Fruit fly (Drosophila melanogaster) whole organism, pupa: Measurements from ENCODE around the gene Nup35.

Experiments
- CG10348 ChIP-seq: fragments of 200-800 bp; sonication (Bioruptor generic); IDR thresholded peaks from 2 replicates; pipeline ENCODE4 v1.3.6; 2022; ENCODE audit warnings: missing biosample characterization, missing genetic modification characterization
- CG12605 ChIP-seq: fragments of 200-800 bp; sonication (Bioruptor generic); IDR thresholded peaks from 2 replicates; pipeline ENCODE4 v1.3.6; 2022; ENCODE audit warnings: missing biosample characterization, missing genetic modification characterization
- CG13204 ChIP-seq: fragments of 200-800 bp; sonication (Bioruptor generic); optimal IDR thresholded peaks from 2 replicates; lab custom pipeline; 2018; ENCODE audit warnings: missing biosample characterization, mild to moderate bottlenecking, missing genetic modification characterization, moderate library complexity
- CG14655 ChIP-seq: fragments of 200-800 bp; sonication (Bioruptor generic); optimal IDR thresholded peaks from 3 replicates; lab custom pipeline; 2017; ENCODE audit warnings: mild to moderate bottlenecking, missing biosample characterization, missing genetic modification reagents, missing genetic modification characterization
- CG15710 ChIP-seq: fragments of 200-800 bp; sonication (Bioruptor generic); optimal IDR thresholded peaks from 2 replicates; lab custom pipeline; 2018; ENCODE audit warnings: missing biosample characterization, mild to moderate bottlenecking, missing genetic modification characterization, moderate library complexity
- CG17806 ChIP-seq: fragments of 200-800 bp; sonication (Bioruptor generic); optimal IDR thresholded peaks from 2 replicates; lab custom pipeline; 2018; ENCODE audit warnings: missing biosample characterization, mild to moderate bottlenecking, missing genetic modification characterization, moderate library complexity
- CG32121 ChIP-seq: fragments of 200-800 bp; sonication (Bioruptor generic); IDR thresholded peaks from 2 replicates; pipeline ENCODE4 v1.3.6; 2022; ENCODE audit warnings: missing biosample characterization, missing genetic modification characterization
- CG34367 ChIP-seq: fragments of 200-800 bp; sonication (Bioruptor generic); optimal IDR thresholded peaks from 2 replicates; lab custom pipeline; 2018; ENCODE audit warnings: missing biosample characterization, mild to moderate bottlenecking, missing genetic modification characterization
- CG4496 ChIP-seq: fragments of 200-800 bp; sonication (Bioruptor generic); IDR thresholded peaks from 3 replicates; pipeline ENCODE4 v1.3.6; 2022; ENCODE audit warnings: missing biosample characterization, missing genetic modification characterization
- CG8159 ChIP-seq: fragments of 200-800 bp; sonication (Bioruptor generic); optimal IDR thresholded peaks from 3 replicates; lab custom pipeline; 2018; ENCODE audit warnings: missing biosample characterization, mild to moderate bottlenecking, missing genetic modification characterization, moderate library complexity
- CG8301 ChIP-seq: fragments of 200-800 bp; sonication (Bioruptor generic); optimal IDR thresholded peaks from 2 replicates; lab custom pipeline; 2018; ENCODE audit warnings: missing biosample characterization, mild to moderate bottlenecking, missing genetic modification characterization
- CG9948 ChIP-seq: fragments of 200-800 bp; sonication (Bioruptor generic); optimal IDR thresholded peaks from 2 replicates; lab custom pipeline; 2018; ENCODE audit warnings: missing biosample characterization, mild to moderate bottlenecking, missing genetic modification characterization, moderate library complexity
- D1 ChIP-seq: fragments of 200-800 bp; sonication (Bioruptor generic); optimal IDR thresholded peaks from 2 replicates; lab custom pipeline; 2018; ENCODE audit warnings: missing biosample characterization, mild to moderate bottlenecking, missing genetic modification characterization, moderate library complexity
- EcR ChIP-seq: fragments of 200-800 bp; sonication (Bioruptor generic); optimal IDR thresholded peaks from 3 replicates; lab custom pipeline; 2019; ENCODE audit warnings: missing biosample characterization, missing genetic modification characterization, mild to moderate bottlenecking, moderate library complexity, missing genetic modification reagents
- Ets98B ChIP-seq: fragments of 200-800 bp; sonication (Bioruptor generic); IDR thresholded peaks from 2 replicates; pipeline ENCODE4 v1.3.6; 2022; ENCODE audit warnings: missing biosample characterization, missing genetic modification characterization
- Pif1A ChIP-seq: fragments of 200-800 bp; sonication (Bioruptor generic); optimal IDR thresholded peaks from 3 replicates; lab custom pipeline; 2016; ENCODE audit warnings: missing biosample characterization, missing genetic modification characterization
- Pif1B ChIP-seq: fragments of 200-800 bp; sonication (Bioruptor generic); optimal IDR thresholded peaks from 3 replicates; lab custom pipeline; 2016; ENCODE audit warnings: missing biosample characterization, missing genetic modification characterization
- Snoo ChIP-seq: fragments of 200-800 bp; sonication (Bioruptor generic); optimal IDR thresholded peaks from 3 replicates; lab custom pipeline; 2017; ENCODE audit warnings: missing biosample characterization, mild to moderate bottlenecking, missing genetic modification characterization, inconsistent platforms
- fd96Ca ChIP-seq: fragments of 200-800 bp; sonication (Bioruptor generic); IDR thresholded peaks from 3 replicates; pipeline ENCODE4 v1.3.6; 2022; ENCODE audit warnings: missing biosample characterization, missing genetic modification characterization
- gl ChIP-seq: fragments of 200-800 bp; sonication (Bioruptor generic); optimal IDR thresholded peaks from 2 replicates; lab custom pipeline; 2018; ENCODE audit warnings: missing biosample characterization, mild to moderate bottlenecking, missing genetic modification characterization
- rn ChIP-seq: fragments of 200-800 bp; sonication (Bioruptor generic); IDR thresholded peaks from 2 replicates; pipeline ENCODE4 v1.3.6; 2022; ENCODE audit warnings: missing biosample characterization, missing genetic modification characterization

Gene Nup35

dm6 chrX:18646855-18647699 is 905 bp upstream of the Nup35 start, which contains the start of gene Rip11:
Gene Rip11 (minus strand): TSS chrX:18647648.
- TF ChIP-seq CG13204 (GFP tag; lab: Kevin White, UChicago) (peak; percentile 87), CG10348 (GFP tag; lab: Robert Waterston, UW) (no peak), CG8159 (tag; lab: Kevin White, UChicago) (peak; percentile 65), Snoo (peak; percentile 77), CG34367 (tag; lab: Kevin White, UChicago) (peak; percentile 56), fd96Ca (GFP tag; lab: Robert Waterston, UW) (peak; percentile 87), EcR (peak; percentile 71), gl (tag; lab: Kevin White, UChicago) (peak; percentile 80), CG17806 (tag; lab: Kevin White, UChicago) (peak; percentile 53), CG8301 (peak; percentile 59), Ets98B (GFP tag; lab: Robert Waterston, UW) (peak; percentile 89), Pif1B (GFP tag; lab: Kevin White, UChicago) (peak; percentile 69), CG4496 (GFP tag; lab: Robert Waterston, UW) (peak; percentile 87), D1 (no peak), CG32121 (GFP tag; lab: Robert Waterston, UW) (peak; percentile 75), CG9948 (peak; percentile 45), CG15710 (tag; lab: Kevin White, UChicago) (peak; percentile 67), Pif1A (GFP tag; lab: Kevin White, UChicago) (peak; percentile 80), rn (GFP tag; lab: Robert Waterston, UW) (peak; percentile 44; the same call in 1 of the 2 replicates), CG14655 (GFP tag; lab: Kevin White, UChicago) (no peak), CG12605 (GFP tag; lab: Robert Waterston, UW) (peak; percentile 68)
- TF ChIP-seq, all 21 proteins: peak for 18

DNA sequence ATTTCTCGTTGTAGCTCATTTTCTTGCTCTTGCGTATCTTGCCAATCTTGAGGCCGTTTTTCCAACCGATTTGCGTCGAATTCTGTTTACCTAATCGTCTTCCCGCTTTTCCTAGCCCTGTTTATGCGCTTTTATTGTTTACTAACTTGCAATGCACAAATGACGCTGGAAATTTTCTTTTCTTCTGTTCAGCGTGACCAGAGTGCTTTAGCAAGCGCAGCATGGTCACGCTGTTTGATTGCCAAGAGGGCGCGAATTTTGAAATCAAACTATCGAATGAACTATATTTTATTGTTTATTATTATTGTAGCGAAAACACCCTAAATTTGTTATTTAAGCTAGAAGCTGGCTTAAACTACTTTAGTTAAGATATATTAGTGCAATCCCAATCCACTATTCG is 2.3 kb downstream of the Nup35 start, which contains the start of gene Hou:
Gene Hou, minus strand, starts transcription at position 193 of the 400 bp plus-strand sequence.
- TF ChIP-seq CG9948 (no peak), CG13204 (GFP tag; lab: Kevin White, UChicago) (no peak), Pif1A (GFP tag; lab: Kevin White, UChicago) (no peak), Pif1B (GFP tag; lab: Kevin White, UChicago) (no peak), CG10348 (GFP tag; lab: Robert Waterston, UW) (no peak), CG34367 (tag; lab: Kevin White, UChicago) (no peak), gl (tag; lab: Kevin White, UChicago) (no peak), CG14655 (GFP tag; lab: Kevin White, UChicago) (no peak), CG8301 (no peak), CG17806 (tag; lab: Kevin White, UChicago) (no peak), D1 (no peak), CG4496 (GFP tag; lab: Robert Waterston, UW) (no peak), rn (GFP tag; lab: Robert Waterston, UW) (no peak), CG32121 (GFP tag; lab: Robert Waterston, UW) (no peak), Ets98B (GFP tag; lab: Robert Waterston, UW) (no peak), CG12605 (GFP tag; lab: Robert Waterston, UW) (no peak), CG8159 (tag; lab: Kevin White, UChicago) (no peak), fd96Ca (GFP tag; lab: Robert Waterston, UW) (no peak)

DNA sequence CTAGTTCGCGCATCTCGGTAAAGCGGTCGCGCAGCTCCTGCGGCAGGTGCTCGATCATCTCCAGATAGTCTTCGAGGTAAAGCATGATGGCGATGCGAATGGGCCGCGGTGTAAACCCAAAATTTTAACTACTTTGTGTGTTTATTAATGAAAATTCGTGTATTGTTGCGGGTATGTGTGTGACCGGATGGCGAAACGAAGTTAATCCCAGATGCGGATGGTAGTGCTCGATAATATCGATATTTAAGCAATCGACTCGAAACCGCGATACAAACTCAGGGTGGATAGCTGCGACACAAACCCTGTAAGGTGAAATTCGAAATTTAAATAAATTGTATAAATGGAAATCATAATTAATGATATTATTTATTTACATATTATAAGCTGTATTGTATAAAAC is 4.9 kb downstream of the Nup35 start, which contains the start of gene Ing3:
Gene Ing3, minus strand, starts transcription at position 213 of the 400 bp plus-strand sequence.
- TF ChIP-seq Snoo (no peak), CG10348 (GFP tag; lab: Robert Waterston, UW) (no peak), gl (tag; lab: Kevin White, UChicago) (no peak), CG32121 (GFP tag; lab: Robert Waterston, UW) (no peak), Pif1A (GFP tag; lab: Kevin White, UChicago) (no peak), CG14655 (GFP tag; lab: Kevin White, UChicago) (no peak), CG8159 (tag; lab: Kevin White, UChicago) (no peak), CG13204 (GFP tag; lab: Kevin White, UChicago) (no peak), CG9948 (no peak), rn (GFP tag; lab: Robert Waterston, UW) (no peak), CG15710 (tag; lab: Kevin White, UChicago) (no peak), EcR (no peak), CG12605 (GFP tag; lab: Robert Waterston, UW) (no peak)

- no peak for TF ChIP-seq CG8301
- no peak for TF ChIP-seq rn (GFP tag; lab: Robert Waterston, UW)
- TF ChIP-seq, all 21 proteins: peak for 0
Measured at dm6 chrX:18657012-18657411, 9.0 kb downstream of the Nup35 start, which contains the start of gene CG6659. Gene CG6659 (minus strand): TSS chrX:18657286.

DNA sequence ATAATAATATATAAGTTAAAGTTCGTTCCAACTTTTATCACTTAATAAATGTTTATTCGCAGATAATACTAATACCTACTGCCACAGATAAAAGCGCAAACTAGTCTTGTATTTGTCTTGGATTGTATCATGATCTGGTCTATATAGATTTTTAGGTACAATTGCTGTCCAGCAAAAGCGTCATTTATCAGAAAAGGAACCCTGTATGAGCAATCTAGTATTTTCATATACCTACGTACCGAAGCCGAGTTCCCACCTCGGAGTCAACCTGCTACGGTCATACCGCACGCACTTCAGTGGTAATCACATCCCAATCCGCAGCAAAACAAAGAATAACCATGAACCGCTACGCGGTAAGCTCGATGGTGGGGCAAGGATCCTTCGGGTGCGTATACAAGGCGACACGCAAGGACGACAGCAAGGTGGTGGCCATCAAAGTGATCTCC is 9.5 kb downstream of the Nup35 start, which contains the start of gene fu:
Gene fu, plus strand, starts transcription at position 254 of the 446 bp plus-strand sequence.
- TF ChIP-seq CG4496 (GFP tag; lab: Robert Waterston, UW) (peak; percentile 28; the same call in 1 of the 3 replicates), CG8159 (tag; lab: Kevin White, UChicago) (peak; percentile 22), CG12605 (GFP tag; lab: Robert Waterston, UW) (0 out of 2 replicates have a peak, but pooled peaks have one; percentile 10), EcR (peak; percentile 4), CG10348 (GFP tag; lab: Robert Waterston, UW) (no peak)
